Worm (Caenorhabditis elegans) whole organism, L3 larva: ENCODE data around the gene srbc-13.

Experiments used
- R02D3.7 ChIP-seq: fragments of 150-350 bp; optimal IDR thresholded peaks from 2 replicates; lab custom pipeline; 2014; ENCODE audit warnings: missing biosample characterization, missing genetic modification characterization
- elt-2 ChIP-seq: sonication (generic microtip); optimal IDR thresholded peaks from 2 replicates; lab custom pipeline; 2016; ENCODE audit warnings: missing genetic modification reagents, mild to moderate bottlenecking, missing genetic modification characterization, missing compliant biosample characterization
- mdl-1 ChIP-seq: fragments of 150-350 bp; optimal IDR thresholded peaks from 2 replicates; lab custom pipeline; 2014; ENCODE audit warnings: missing biosample characterization, missing genetic modification characterization

Gene srbc-13

ce11 chrV:893437-894018, 45.9 kb downstream of the srbc-13 start, which contains the start of the genes srlf-23 and srlf-20:
Gene srlf-23 (minus strand): TSS chrV:893537.
Gene srlf-20 (plus strand): TSS chrV:893968.
- TF ChIP-seq elt-2 (tag; lab: Kevin White, UChicago) (no peak), R02D3.7 (no peak), mdl-1 (tag; lab: Kevin White, UChicago) (no peak)
